Worm (Caenorhabditis elegans) whole organism, early embryonic: ENCODE measurements around the gene C25F9.4.

ENCODE experiments used
- B0310.2 ChIP-seq: sonication (generic microtip); optimal IDR thresholded peaks from 2 replicates; lab custom pipeline; 2016; ENCODE audit warnings: mild to moderate bottlenecking, missing genetic modification characterization, missing compliant biosample characterization
- F13C5.2 ChIP-seq: sonication (generic microtip); optimal IDR thresholded peaks from 2 replicates; lab custom pipeline; 2017; ENCODE audit warnings: mild to moderate bottlenecking, missing genetic modification characterization, inconsistent platforms, missing compliant biosample characterization
- aly-1 ChIP-seq: sonication (generic microtip); optimal IDR thresholded peaks from 2 replicates; lab custom pipeline; 2016; ENCODE audit warnings: missing genetic modification characterization, missing compliant biosample characterization
- ama-1 ChIP-seq: fragments of 150-350 bp; optimal IDR thresholded peaks from 2 replicates; lab custom pipeline; 2014
- ceh-13 ChIP-seq: fragments of 200-800 bp; sonication (Bioruptor generic); optimal IDR thresholded peaks from 2 replicates; lab custom pipeline; 2018; ENCODE audit warnings: mild to moderate bottlenecking, missing genetic modification characterization, missing compliant biosample characterization
- flt-1 ChIP-seq: fragments of 200-800 bp; sonication (Bioruptor generic); IDR thresholded peaks from 2 replicates; pipeline ENCODE4 v1.3.6; 2022; ENCODE audit warnings: missing genetic modification characterization, missing compliant biosample characterization
- hnd-1 ChIP-seq: sonication (generic microtip); optimal IDR thresholded peaks from 2 replicates; lab custom pipeline; 2016; ENCODE audit warnings: missing genetic modification characterization, missing compliant biosample characterization
- pes-1 ChIP-seq: fragments of 200-800 bp; sonication (Bioruptor generic); IDR thresholded peaks from 2 replicates; pipeline ENCODE4 v1.3.6; 2022; ENCODE audit warnings: missing genetic modification reagents, missing genetic modification characterization, missing compliant biosample characterization
- scrt-1 ChIP-seq: fragments of 200-800 bp; sonication (Bioruptor generic); IDR thresholded peaks from 2 replicates; pipeline ENCODE4 v1.3.6; 2022; ENCODE audit warnings: missing genetic modification characterization, missing compliant biosample characterization
- sea-1 ChIP-seq: fragments of 200-800 bp; sonication (Bioruptor generic); conservative IDR thresholded peaks from 2 replicates; pipeline ENCODE4 v1.3.6; 2022; ENCODE audit warnings: missing genetic modification characterization, missing compliant biosample characterization
- tbx-11 ChIP-seq: fragments of 200-800 bp; sonication (Bioruptor generic); IDR thresholded peaks from 2 replicates; pipeline ENCODE4 v1.3.6; 2022; ENCODE audit warnings: missing genetic modification characterization, missing compliant biosample characterization
- tbx-37 ChIP-seq: fragments of 200-800 bp; sonication (Bioruptor generic); conservative IDR thresholded peaks from 2 replicates; pipeline ENCODE4 v1.3.6; 2022; ENCODE audit warnings: missing genetic modification reagents, missing genetic modification characterization, missing compliant biosample characterization
- tra-4 ChIP-seq: sonication (generic microtip); optimal IDR thresholded peaks from 2 replicates; lab custom pipeline; 2017; ENCODE audit warnings: missing genetic modification characterization, missing compliant biosample characterization

DNA sequence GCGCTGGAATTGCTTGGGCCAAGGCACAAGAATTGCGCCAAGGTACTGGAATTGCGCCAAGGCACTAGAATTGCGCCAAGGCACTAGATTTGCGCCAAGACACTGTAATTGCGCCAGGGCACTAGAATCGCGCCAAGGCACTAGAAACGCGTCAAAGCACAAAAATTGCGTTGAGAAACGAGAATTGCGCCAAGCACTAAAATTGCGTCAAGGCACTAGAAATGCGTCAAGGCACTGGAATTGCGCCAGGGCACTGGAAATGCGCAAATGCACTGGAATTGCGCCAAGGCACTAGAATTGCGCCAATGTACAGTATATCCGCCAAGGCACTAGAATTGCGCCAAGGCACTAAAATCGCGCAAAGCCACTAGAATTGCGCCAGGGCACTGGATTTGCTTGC, 44.6 kb downstream of the C25F9.4 start:
- TF ChIP-seq scrt-1 (GFP tag; lab: Robert Waterston, UW) (no peak), ama-1 (lab: Kevin White, UChicago) (no peak), tbx-11 (GFP tag; lab: Robert Waterston, UW) (no peak), F13C5.2 (tag; lab: Kevin White, UChicago) (no peak), flt-1 (GFP tag; lab: Robert Waterston, UW) (no peak), aly-1 (tag; lab: Kevin White, UChicago) (no peak), B0310.2 (no peak), pes-1 (GFP tag; lab: Robert Waterston, UW) (no peak), tbx-37 (0 out of 2 replicates have a peak, but pooled peaks have one; percentile 6), sea-1 (GFP tag; lab: Robert Waterston, UW) (no peak), ceh-13 (no peak), hnd-1 (tag; lab: Kevin White, UChicago) (no peak), tra-4 (tag; lab: Kevin White, UChicago) (no peak)
